Worm (Caenorhabditis elegans) whole organism, late embryonic: ENCODE results near the gene sru-7.

Experiments
- C08G9.2 ChIP-seq: sonication (generic microtip); optimal IDR thresholded peaks from 2 replicates; lab custom pipeline; 2016; ENCODE audit warnings: mild to moderate bottlenecking, missing genetic modification characterization, moderate library complexity, missing compliant biosample characterization
- C38D4.7 ChIP-seq: fragments of 200-800 bp; sonication (Bioruptor generic); optimal IDR thresholded peaks from 2 replicates; lab custom pipeline; 2018; ENCODE audit warnings: mild to moderate bottlenecking, missing genetic modification characterization, moderate library complexity, missing compliant biosample characterization
- T23F11.4 ChIP-seq: fragments of 200-800 bp; sonication (Bioruptor generic); optimal IDR thresholded peaks from 2 replicates; lab custom pipeline; 2018; ENCODE audit warnings: mild to moderate bottlenecking, missing genetic modification characterization, missing compliant biosample characterization
- ahr-1 ChIP-seq: sonication (generic microtip); optimal IDR thresholded peaks from 2 replicates; lab custom pipeline; 2016; ENCODE audit warnings: missing genetic modification characterization, missing compliant biosample characterization
- ceh-14 ChIP-seq: sonication (generic microtip); optimal IDR thresholded peaks from 2 replicates; lab custom pipeline; 2016; ENCODE audit warnings: missing genotype, missing genetic modification characterization, missing compliant biosample characterization
- ceh-22 ChIP-seq: sonication (generic microtip); optimal IDR thresholded peaks from 2 replicates; lab custom pipeline; 2017; ENCODE audit warnings: missing biosample characterization, missing genetic modification characterization
- ceh-30 ChIP-seq: fragments of 150-350 bp; optimal IDR thresholded peaks from 2 replicates; lab custom pipeline; 2014; ENCODE audit warnings: missing biosample characterization, missing genetic modification characterization
- ceh-31 ChIP-seq: sonication (generic microtip); optimal IDR thresholded peaks from 2 replicates; lab custom pipeline; 2016; ENCODE audit warnings: missing genetic modification characterization, missing compliant biosample characterization
- ceh-34 ChIP-seq: sonication (generic microtip); optimal IDR thresholded peaks from 2 replicates; lab custom pipeline; 2016; ENCODE audit warnings: mild to moderate bottlenecking, missing genetic modification characterization, missing compliant biosample characterization
- ceh-6 ChIP-seq: fragments of 200-800 bp; sonication (Bioruptor generic); optimal IDR thresholded peaks from 2 replicates; lab custom pipeline; 2018; ENCODE audit warnings: mild to moderate bottlenecking, missing genetic modification characterization, missing compliant biosample characterization
- ceh-9 ChIP-seq: sonication (generic microtip); optimal IDR thresholded peaks from 2 replicates; lab custom pipeline; 2016; ENCODE audit warnings: mild to moderate bottlenecking, missing genetic modification characterization, inconsistent platforms, missing compliant biosample characterization
- che-1 ChIP-seq: sonication (generic microtip); optimal IDR thresholded peaks from 2 replicates; lab custom pipeline; 2016; ENCODE audit warnings: mild to moderate bottlenecking, missing genetic modification characterization, missing compliant biosample characterization
- dmd-4 ChIP-seq: sonication (generic microtip); optimal IDR thresholded peaks from 2 replicates; lab custom pipeline; 2016; ENCODE audit warnings: borderline replicate concordance, missing genetic modification characterization, missing compliant biosample characterization
- elt-2 ChIP-seq: sonication (generic microtip); optimal IDR thresholded peaks from 2 replicates; lab custom pipeline; 2016; ENCODE audit warnings: missing genetic modification reagents, missing genetic modification characterization, missing compliant biosample characterization
- fax-1 ChIP-seq: sonication (generic microtip); optimal IDR thresholded peaks from 2 replicates; lab custom pipeline; 2016; ENCODE audit warnings: missing genotype, missing genetic modification characterization, missing compliant biosample characterization
- gmeb-2 ChIP-seq: sonication (generic microtip); optimal IDR thresholded peaks from 2 replicates; lab custom pipeline; 2016; ENCODE audit warnings: missing genetic modification characterization, inconsistent platforms, missing compliant biosample characterization
- lim-6 ChIP-seq: sonication (generic microtip); optimal IDR thresholded peaks from 2 replicates; lab custom pipeline; 2016; ENCODE audit warnings: missing genetic modification characterization, missing compliant biosample characterization
- madf-2 ChIP-seq: sonication (generic microtip); optimal IDR thresholded peaks from 2 replicates; lab custom pipeline; 2017; ENCODE audit warnings: missing genetic modification characterization, missing compliant biosample characterization
- mec-3 ChIP-seq: sonication (generic microtip); optimal IDR thresholded peaks from 2 replicates; lab custom pipeline; 2016; ENCODE audit warnings: borderline replicate concordance, missing genetic modification characterization, missing compliant biosample characterization
- nhr-232 ChIP-seq: sonication (generic microtip); optimal IDR thresholded peaks from 2 replicates; lab custom pipeline; 2016; ENCODE audit warnings: missing genetic modification characterization, missing compliant biosample characterization
- odd-2 ChIP-seq: sonication (generic microtip); optimal IDR thresholded peaks from 2 replicates; lab custom pipeline; 2017; ENCODE audit warnings: antibody characterized with exemption, mild to moderate bottlenecking, missing genetic modification characterization, missing compliant biosample characterization
- pat-9 ChIP-seq: fragments of 200-800 bp; sonication (Bioruptor generic); optimal IDR thresholded peaks from 2 replicates; lab custom pipeline; 2018; ENCODE audit warnings: mild to moderate bottlenecking, missing genetic modification characterization, moderate library complexity, missing compliant biosample characterization
- pha-4 ChIP-seq: fragments of 150-350 bp; optimal IDR thresholded peaks from 2 replicates; lab custom pipeline; 2018; ENCODE audit warnings: missing biosample characterization, missing genetic modification reagents, missing genetic modification characterization
- pqm-1 ChIP-seq: sonication (generic microtip); optimal IDR thresholded peaks from 2 replicates; lab custom pipeline; 2016; ENCODE audit warnings: missing genetic modification characterization, missing compliant biosample characterization
- pros-1 ChIP-seq: fragments of 150-350 bp; optimal IDR thresholded peaks from 2 replicates; lab custom pipeline; 2014; ENCODE audit warnings: missing biosample characterization, missing genetic modification reagents, missing genetic modification characterization
- rnt-1 ChIP-seq: sonication (generic microtip); optimal IDR thresholded peaks from 2 replicates; lab custom pipeline; 2016; ENCODE audit warnings: missing genetic modification characterization, missing compliant biosample characterization
- sdc-2 ChIP-seq: sonication (generic microtip); optimal IDR thresholded peaks from 2 replicates; lab custom pipeline; 2016; ENCODE audit warnings: missing genotype, missing genetic modification characterization, missing compliant biosample characterization
- syd-9 ChIP-seq: sonication (generic microtip); optimal IDR thresholded peaks from 2 replicates; lab custom pipeline; 2016; ENCODE audit warnings: mild to moderate bottlenecking, missing genetic modification characterization, moderate library complexity, missing compliant biosample characterization
- tbx-7 ChIP-seq: sonication (generic microtip); optimal IDR thresholded peaks from 2 replicates; lab custom pipeline; 2016; ENCODE audit warnings: missing genotype, missing genetic modification characterization, missing compliant biosample characterization
- ttx-3 ChIP-seq: sonication (generic microtip); optimal IDR thresholded peaks from 2 replicates; lab custom pipeline; 2016; ENCODE audit warnings: missing genetic modification reagents, missing genetic modification characterization, missing compliant biosample characterization
- unc-3 ChIP-seq, 2 experiments: fragments of 200-800 bp in 1 of 2; sonication (Bioruptor generic) in 1 of 2; sonication (generic microtip) in 1 of 2; conservative IDR thresholded peaks in 1 of 2; optimal IDR thresholded peaks in 1 of 2; 2 replicates each; pipeline versions ENCODE4 v1.3.6 to Lab custom; 2016 to 2022; ENCODE audit warnings: missing compliant biosample characterization in 2 of 2, missing genetic modification characterization in 2 of 2, missing genetic modification reagents in 1 of 2
- unc-42 ChIP-seq: sonication (generic microtip); optimal IDR thresholded peaks from 2 replicates; lab custom pipeline; 2016; ENCODE audit warnings: missing genotype, missing genetic modification characterization, missing compliant biosample characterization
- unc-55 ChIP-seq: sonication (generic microtip); optimal IDR thresholded peaks from 2 replicates; lab custom pipeline; 2017; ENCODE audit warnings: missing biosample characterization, missing genetic modification reagents, missing genetic modification characterization
- ztf-16 ChIP-seq: sonication (generic microtip); optimal IDR thresholded peaks from 2 replicates; lab custom pipeline; 2017; ENCODE audit warnings: missing genetic modification characterization, missing compliant biosample characterization

Gene sru-7

DNA sequence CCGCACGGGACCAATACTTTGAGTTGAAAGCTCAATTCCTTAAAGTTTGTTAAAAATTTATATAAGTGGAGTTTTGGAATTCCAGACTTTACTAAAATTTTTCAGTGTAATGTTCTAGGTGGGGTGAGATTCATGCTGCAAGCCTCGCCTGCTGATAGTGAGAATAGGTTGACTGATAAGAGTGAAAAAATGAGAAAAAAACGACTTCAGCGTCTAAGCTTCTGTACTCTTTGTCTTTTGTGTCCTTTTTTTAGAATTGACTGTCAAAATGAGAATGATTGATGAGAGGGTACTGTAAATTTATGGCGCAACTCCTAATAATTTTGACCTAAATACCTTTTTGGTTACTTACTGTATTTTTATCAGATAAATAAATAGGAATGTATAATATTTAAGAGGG lies 41.8 kb downstream of the sru-7 start:
- TF ChIP-seq pha-4 (tag; lab: Kevin White, UChicago) (no peak), elt-2 (peak; percentile 45)

DNA sequence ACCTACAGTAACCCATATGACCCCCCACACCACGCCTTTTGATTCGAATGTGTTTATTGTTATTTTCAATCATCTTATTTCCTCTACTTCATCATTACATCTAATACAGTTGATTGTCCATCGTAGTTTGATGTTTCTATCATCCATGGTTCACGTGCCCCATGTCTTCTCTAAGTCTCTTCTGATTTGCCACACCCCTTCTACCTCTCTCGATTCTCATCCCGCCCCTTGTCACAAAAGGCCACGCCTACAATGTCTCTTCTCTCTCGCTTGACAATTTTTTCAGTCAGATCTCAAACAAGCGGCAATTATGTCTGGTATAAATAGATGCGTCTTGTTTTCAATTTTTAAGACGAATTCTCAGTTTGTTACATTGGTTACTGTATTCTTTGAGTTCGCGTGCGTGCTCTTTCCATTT lies 42.7 kb downstream of the sru-7 start:
- no peak for TF ChIP-seq T23F11.4 (GFP tag; lab: Kevin White, UChicago)
- peak; percentile 81 for TF ChIP-seq unc-55 (GFP tag; lab: Kevin White, UChicago)
- TF ChIP-seq unc-42 = no peak

DNA sequence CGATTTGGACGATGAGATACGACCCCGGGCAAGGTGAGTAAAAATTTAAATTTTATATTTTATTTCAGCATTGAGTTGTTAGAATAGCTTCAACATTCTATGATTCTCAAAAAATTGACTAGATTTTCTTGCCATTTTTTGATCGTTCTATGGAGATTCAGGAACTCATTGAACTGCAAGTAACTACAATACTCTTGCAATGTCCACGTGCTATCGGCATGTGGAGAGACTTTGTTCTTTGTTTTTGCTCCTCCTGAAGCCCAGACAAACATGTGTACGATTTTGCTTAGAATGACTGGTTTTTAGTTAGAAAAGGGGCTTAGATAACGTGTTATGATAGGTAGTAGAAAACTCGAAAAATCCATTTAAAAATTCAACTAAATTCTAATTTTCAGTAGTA lies 43.6 kb downstream of the sru-7 start:
- TF ChIP-seq sdc-2 (tag; lab: Kevin White, UChicago) = no peak
- no peak for TF ChIP-seq ceh-31 (tag; lab: Kevin White, UChicago)
- TF ChIP-seq ceh-30 (tag; lab: Kevin White, UChicago) = no peak
- no peak for TF ChIP-seq tbx-7 (tag; lab: Kevin White, UChicago)
- no peak for TF ChIP-seq fax-1 (tag; lab: Kevin White, UChicago)
- no peak for TF ChIP-seq ceh-34 (tag; lab: Kevin White, UChicago)

DNA sequence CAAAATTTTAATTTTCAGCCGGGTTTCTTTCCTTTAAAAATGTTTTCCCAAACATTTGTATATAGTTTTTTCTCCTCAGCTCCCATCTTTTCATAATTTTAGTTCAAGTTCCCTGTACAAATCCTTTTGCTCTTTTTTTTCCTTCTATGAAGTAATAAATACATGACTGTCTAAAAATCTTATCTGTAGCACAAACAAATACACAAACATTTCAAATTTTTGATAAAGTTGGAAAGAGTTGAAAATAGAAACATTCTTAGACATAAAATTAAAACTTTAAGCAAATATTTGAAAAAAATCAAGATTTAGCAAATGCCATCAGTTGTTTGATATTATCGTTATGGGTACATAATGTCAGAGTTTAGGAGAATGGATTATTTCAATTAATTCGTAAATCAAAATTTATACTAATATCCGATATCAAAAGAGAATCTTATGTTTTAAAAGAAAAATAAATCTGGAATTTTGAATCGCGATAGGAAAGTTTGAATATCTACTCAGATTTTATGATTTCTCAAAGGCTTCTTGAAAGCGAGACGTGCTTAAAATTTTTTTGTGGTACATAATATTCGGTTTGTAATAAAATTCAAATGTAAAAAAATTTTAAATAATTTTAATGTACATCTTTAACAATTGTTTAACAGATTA lies 45.8 kb downstream of the sru-7 start:
- TF ChIP-seq unc-3 (GFP tag; conservative IDR thresholded peaks at IDR 0.05; lab: Robert Waterston, UW) (no peak), unc-3 (tag; optimal IDR thresholded peaks at IDR 0.05; lab: Kevin White, UChicago) (no peak), odd-2 (tag; lab: Kevin White, UChicago) (no peak), C08G9.2 (tag; lab: Kevin White, UChicago) (no peak), ceh-22 (tag; lab: Kevin White, UChicago) (no peak), nhr-232 (tag; lab: Kevin White, UChicago) (no peak), syd-9 (tag; lab: Kevin White, UChicago) (no peak), pha-4 (tag; lab: Kevin White, UChicago) (no peak), ttx-3 (no peak), che-1 (no peak), ceh-34 (tag; lab: Kevin White, UChicago) (no peak), madf-2 (tag; lab: Kevin White, UChicago) (no peak), ahr-1 (no peak), ztf-16 (tag; lab: Kevin White, UChicago) (no peak), dmd-4 (tag; lab: Kevin White, UChicago) (no peak), ceh-6 (GFP tag; lab: Kevin White, UChicago) (no peak), pat-9 (no peak), ceh-9 (tag; lab: Kevin White, UChicago) (no peak), ceh-14 (no peak)
- TF ChIP-seq, all 69 proteins: peak for 0

DNA sequence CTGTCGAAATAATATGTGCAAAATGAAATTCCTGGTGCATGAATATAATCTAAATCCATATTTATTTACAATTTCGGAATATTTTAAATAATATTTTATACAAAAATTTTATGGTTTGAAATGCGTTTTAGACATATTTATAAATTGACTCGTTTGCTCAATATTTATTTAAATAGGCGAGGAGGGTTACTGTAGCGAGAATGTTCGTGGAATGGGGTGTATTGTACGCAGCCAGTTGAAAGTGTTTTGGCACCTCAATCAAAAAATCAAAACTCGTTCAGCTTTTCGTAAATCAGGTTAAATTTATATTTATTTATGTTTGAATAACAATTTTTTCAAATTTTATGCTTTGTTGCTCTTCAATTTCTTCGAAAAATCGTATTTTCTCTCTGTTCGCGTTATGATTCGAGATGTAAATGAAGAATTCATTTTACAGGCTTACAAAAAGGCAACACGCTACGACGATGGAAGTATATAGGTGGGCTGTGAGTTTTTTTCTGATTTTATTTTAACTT lies 46.4 kb downstream of the sru-7 start, which contains the start of gene hyl-1:
Gene hyl-1 (plus strand): TSS at position 465 of the 515 bp plus-strand sequence.
- TF ChIP-seq lim-6 (tag; lab: Kevin White, UChicago) = no peak
- no peak for TF ChIP-seq mec-3 (tag; lab: Kevin White, UChicago)
- no peak for TF ChIP-seq pros-1 (tag; lab: Kevin White, UChicago)
- no peak for TF ChIP-seq gmeb-2
- TF ChIP-seq C38D4.7 (GFP tag; lab: Kevin White, UChicago) = no peak
- TF ChIP-seq rnt-1 = no peak
- no peak for TF ChIP-seq pqm-1 (tag; lab: Kevin White, UChicago)
